Fruit fly (Drosophila melanogaster) whole organism, prepupa: ENCODE measurements around the gene B52.

Experiments used
- CG1621 ChIP-seq: fragments of 200-800 bp; sonication (Bioruptor generic); optimal IDR thresholded peaks from 3 replicates; lab custom pipeline; 2018; ENCODE audit warnings: missing biosample characterization, mild to moderate bottlenecking, missing genetic modification characterization
- net ChIP-seq: fragments of 200-800 bp; sonication (Bioruptor generic); optimal IDR thresholded peaks from 3 replicates; lab custom pipeline; 2016; ENCODE audit warnings: missing biosample characterization, missing genetic modification characterization

DNA sequence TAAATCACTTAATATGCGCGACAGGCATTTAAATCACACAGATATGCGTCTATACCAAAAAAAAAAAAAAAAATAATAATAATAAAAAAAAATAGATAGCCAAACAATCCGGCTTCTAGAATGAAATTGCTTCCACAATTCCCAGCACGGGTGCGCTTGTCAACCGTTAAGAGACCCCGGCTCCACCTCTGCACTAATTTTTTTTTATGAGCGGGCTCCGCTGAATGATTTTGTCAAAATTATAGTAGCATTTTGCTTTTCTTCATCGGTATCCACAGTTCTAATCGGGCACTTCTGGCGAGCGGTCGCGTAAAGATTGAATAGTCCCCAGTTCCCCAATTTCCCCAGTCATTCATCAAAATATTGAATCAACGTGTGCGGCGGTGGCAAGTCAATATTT lies 45.3 kb downstream of the B52 start, which contains the start of gene Adgf-C:
- TF ChIP-seq CG1621 (tag; lab: Kevin White, UChicago) (no peak), net (GFP tag; lab: Kevin White, UChicago) (no peak)
